Fruit fly (Drosophila melanogaster) Kc167 (cell line): ENCODE measurements around the gene CG4586.

Experiments
- Myc ChIP-seq: fragments of >200 bp; optimal IDR thresholded peaks from 2 replicates; lab custom pipeline; 2017; ENCODE audit warnings: missing external identifiers
- Sin3A ChIP-seq: fragments of >200 bp; optimal IDR thresholded peaks from 2 replicates; lab custom pipeline; 2018; ENCODE audit warnings: missing external identifiers
- h ChIP-seq: fragments of >200 bp; optimal IDR thresholded peaks from 3 replicates; lab custom pipeline; 2018; ENCODE audit warnings: missing external identifiers
- insv ChIP-seq: fragments of >200 bp; optimal IDR thresholded peaks from 3 replicates; lab custom pipeline; 2018; ENCODE audit warnings: missing external identifiers
- psq ChIP-seq: fragments of >200 bp; optimal IDR thresholded peaks from 2 replicates; lab custom pipeline; 2017; ENCODE audit warnings: missing external identifiers
- ttk ChIP-seq: sonication (Bioruptor generic); optimal IDR thresholded peaks from 2 replicates; lab custom pipeline; 2017; ENCODE audit warnings: missing external identifiers

DNA sequence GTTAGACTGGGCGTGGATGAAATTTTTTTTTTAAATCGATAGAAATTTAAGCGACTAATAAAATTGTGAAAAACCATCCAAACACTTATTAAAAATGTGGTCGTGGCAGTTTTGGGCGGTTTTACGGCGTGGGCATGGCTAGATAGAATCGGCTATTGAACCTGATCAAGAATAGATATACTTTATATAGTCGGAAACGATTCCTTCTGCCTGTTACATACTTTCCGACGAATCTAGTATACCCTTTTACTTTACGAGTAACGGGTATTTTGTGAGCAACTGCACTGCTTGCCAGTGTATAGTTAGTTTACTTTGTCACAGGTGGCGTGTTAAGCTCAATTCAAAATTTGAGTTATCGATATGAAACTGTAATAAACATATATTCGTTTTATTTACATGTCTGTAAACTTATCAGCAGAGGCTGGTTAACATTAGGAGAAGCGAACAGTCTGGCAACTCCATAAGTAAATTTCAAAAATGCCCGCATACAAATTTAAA is 45.3 kb downstream of the CG4586 start:
- TF ChIP-seq ttk (no peak), Myc (lab: Kevin White, UChicago) (no peak), psq (lab: Kevin White, UChicago) (no peak), insv (lab: Kevin White, UChicago) (no peak), h (lab: Kevin White, UChicago) (no peak), Sin3A (lab: Kevin White, UChicago) (no peak)
